Worm (Caenorhabditis elegans): ENCODE measurements around the gene T10F2.5.

DNA sequence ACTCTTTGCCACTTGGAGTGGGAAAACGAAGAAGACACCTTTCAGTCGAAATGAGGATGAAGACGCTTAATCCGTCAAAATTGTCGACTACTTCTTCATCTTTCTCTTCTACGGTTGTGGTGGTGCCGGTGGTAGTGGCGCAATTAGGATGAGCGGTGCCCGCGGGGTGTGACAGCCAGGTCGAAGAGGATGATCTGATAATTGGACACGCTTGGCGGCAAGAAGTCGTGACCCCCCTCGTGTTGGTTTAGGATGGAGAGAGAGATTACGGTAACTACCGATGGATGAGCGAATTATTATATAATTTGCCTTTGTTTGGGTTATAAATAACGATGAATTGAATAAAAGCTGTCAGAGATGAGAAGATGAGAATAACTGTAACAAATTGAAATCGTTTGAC, 32.4 kb downstream of the T10F2.5 start:
- no peak for TF ChIP-seq ama-1 (optimal IDR thresholded peaks at IDR 0.05)
- TF ChIP-seq B0310.2 (tag; optimal IDR thresholded peaks at IDR 0.05), result no peak
- TF ChIP-seq tbx-11 (GFP tag; IDR thresholded peaks at IDR 0.05), result no peak
- no peak for TF ChIP-seq tbx-37 (GFP tag; conservative IDR thresholded peaks at IDR 0.05)

All from whole organism, early embryonic.